Fruit fly (Drosophila melanogaster) Kc167 (cell line): ENCODE measurements around the gene CG42489.

Experiments used
- Myc ChIP-seq: fragments of >200 bp; optimal IDR thresholded peaks from 2 replicates; lab custom pipeline; 2017; ENCODE audit warnings: missing external identifiers
- Sin3A ChIP-seq: fragments of >200 bp; optimal IDR thresholded peaks from 2 replicates; lab custom pipeline; 2018; ENCODE audit warnings: missing external identifiers
- psq ChIP-seq: fragments of >200 bp; optimal IDR thresholded peaks from 2 replicates; lab custom pipeline; 2017; ENCODE audit warnings: missing external identifiers
- ttk ChIP-seq: sonication (Bioruptor generic); optimal IDR thresholded peaks from 2 replicates; lab custom pipeline; 2017; ENCODE audit warnings: missing external identifiers

- TF ChIP-seq Myc: no peak
- TF ChIP-seq psq (lab: Kevin White, UChicago): no peak
- TF ChIP-seq ttk (lab: Kevin White, UChicago): no peak
- no peak for TF ChIP-seq Sin3A (lab: Kevin White, UChicago)
Measured at dm6 chr3R:8669029-8669707, 14.6 kb upstream of the CG42489 start.
